Fruit fly (Drosophila melanogaster): Measurements from ENCODE around the gene Gnpnat.
A peak's percentile ranks its signal among the peaks of the same experiment; 100 is the strongest.

Gnpnat gene

DNA sequence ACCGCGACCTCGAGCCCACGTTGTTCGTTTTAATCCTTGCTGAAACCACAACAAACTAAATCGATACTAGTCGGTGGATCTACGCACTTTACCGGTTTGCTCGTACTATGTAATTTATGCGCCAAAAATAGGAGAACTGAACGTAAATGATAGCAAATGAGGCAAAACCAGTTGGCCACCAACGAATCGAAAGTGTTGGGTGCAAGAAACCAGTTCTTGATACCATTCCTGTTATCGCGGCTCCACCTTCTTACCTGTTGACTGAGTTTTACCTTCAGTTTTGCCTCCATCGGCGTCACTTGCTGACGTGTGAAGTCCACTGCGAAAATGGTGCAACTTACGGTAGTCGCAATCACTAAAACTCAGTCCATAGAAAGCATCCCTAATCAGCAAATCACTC, 2.0 kb downstream of the Gnpnat start (continued):
- TF ChIP-seq CG10462 (GFP tag; optimal IDR thresholded peaks at IDR 0.05) (no peak), CG13424 (tag; optimal IDR thresholded peaks at IDR 0.05) (no peak), gfzf (GFP tag; optimal IDR thresholded peaks at IDR 0.05) (no peak), sim (GFP tag; IDR thresholded peaks at IDR 0.05) (no peak)

DNA sequence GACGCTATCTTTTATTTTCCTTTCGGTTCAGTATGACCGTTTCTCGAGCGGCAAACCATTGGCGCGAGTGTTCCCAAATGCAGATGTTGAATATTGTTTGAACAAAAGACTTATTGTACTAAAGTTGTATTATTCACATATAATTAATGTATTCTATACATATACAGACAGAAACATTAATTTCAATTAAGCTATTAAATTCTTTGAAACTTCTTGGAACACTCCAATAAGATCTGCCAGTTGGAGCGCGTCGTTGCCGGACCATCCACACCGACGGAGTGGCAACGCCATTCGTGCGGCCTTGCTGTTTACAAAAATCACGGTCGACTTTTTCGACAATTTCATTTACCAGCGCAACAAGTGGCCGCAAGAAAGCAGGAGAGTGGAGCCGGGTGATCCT, 7.0 kb downstream of the Gnpnat start, which contains the start of the genes Wdr24 and IntS11:
Wdr24 (minus strand) TSS at position 37 of the 400 bp plus-strand sequence.
IntS11 (plus strand) TSS at position 282 of the 400 bp plus-strand sequence.
- TF ChIP-seq zf30C (GFP tag; optimal IDR thresholded peaks at IDR 0.05) (no peak), Lim3 (GFP tag; IDR thresholded peaks at IDR 0.05) (peak; percentile 64), HmgD (GFP tag; optimal IDR thresholded peaks at IDR 0.05) (peak; percentile 32), fd64A (GFP tag; optimal IDR thresholded peaks at IDR 0.05) (no peak), CrebB (tag; optimal IDR thresholded peaks at IDR 0.05) (peak; percentile 79), CG13424 (tag; optimal IDR thresholded peaks at IDR 0.05) (peak; percentile 86), Bgb (GFP tag; IDR thresholded peaks at IDR 0.05; ENCODE audit: partially characterized antibody) (peak; percentile 37; the same call in 1 of the 2 replicates), unc-4 (GFP tag; IDR thresholded peaks at IDR 0.05; ENCODE audit: partially characterized antibody) (peak; percentile 30; the same call in 1 of the 2 replicates), CG7556 (GFP tag; optimal IDR thresholded peaks at IDR 0.05) (peak; percentile 71), ash1 (GFP tag; optimal IDR thresholded peaks at IDR 0.05) (no peak), en (GFP tag; optimal IDR thresholded peaks at IDR 0.05) (no peak), Scr (GFP tag; IDR thresholded peaks at IDR 0.05; ENCODE audit: partially characterized antibody) (peak; percentile 51), Lpt (GFP tag; optimal IDR thresholded peaks at IDR 0.05) (no peak), dmrt11E (tag; optimal IDR thresholded peaks at IDR 0.05) (peak; percentile 43), CG12769 (tag; optimal IDR thresholded peaks at IDR 0.05) (no peak), CG1832 (GFP tag; optimal IDR thresholded peaks at IDR 0.05) (no peak), Tbp (GFP tag; optimal IDR thresholded peaks at IDR 0.05) (no peak), HLH54F (GFP tag; optimal IDR thresholded peaks at IDR 0.05) (peak; percentile 86), CG4404 (GFP tag; IDR thresholded peaks at IDR 0.05) (peak; percentile 90), CG10565 (GFP tag; optimal IDR thresholded peaks at IDR 0.05) (no peak), CG9215 (GFP tag; IDR thresholded peaks at IDR 0.05) (peak; percentile 93), CG1233 (GFP tag; optimal IDR thresholded peaks at IDR 0.05) (peak; percentile 83), CG6272 (GFP tag; IDR thresholded peaks at IDR 0.05) (peak; percentile 88), CG6813 (GFP tag; optimal IDR thresholded peaks at IDR 0.05) (no peak), CG3995 (GFP tag; optimal IDR thresholded peaks at IDR 0.05) (peak; percentile 86), gro (GFP tag; optimal IDR thresholded peaks at IDR 0.05) (peak; percentile 57), CG2202 (tag; optimal IDR thresholded peaks at IDR 0.05) (peak; percentile 11), CG15696 (tag; optimal IDR thresholded peaks at IDR 0.05) (peak; percentile 60), ro (GFP tag; IDR thresholded peaks at IDR 0.05) (peak; percentile 18; the same call in 1 of the 2 replicates), Jarid2 (GFP tag; optimal IDR thresholded peaks at IDR 0.05) (no peak), CG17186 (GFP tag; optimal IDR thresholded peaks at IDR 0.05) (peak; percentile 38), CG15269 (tag; optimal IDR thresholded peaks at IDR 0.05) (peak; percentile 86), tgo (GFP tag; IDR thresholded peaks at IDR 0.05) (peak; percentile 91), br (optimal IDR thresholded peaks at IDR 0.05) (no peak), CG16815 (GFP tag; optimal IDR thresholded peaks at IDR 0.05) (peak; percentile 88), CG18011 (GFP tag; optimal IDR thresholded peaks at IDR 0.05) (peak; percentile 21), CG10959 (GFP tag; IDR thresholded peaks at IDR 0.05) (0 out of 2 replicates have a peak, but pooled peaks have one; percentile 30), CG12299 (tag; optimal IDR thresholded peaks at IDR 0.05) (peak; percentile 64), slou (GFP tag; optimal IDR thresholded peaks at IDR 0.05) (peak; percentile 57), tup (GFP tag; optimal IDR thresholded peaks at IDR 0.05) (peak; percentile 37), Sox100B (GFP tag; optimal IDR thresholded peaks at IDR 0.05) (no peak), CG4617 (GFP tag; optimal IDR thresholded peaks at IDR 0.05; ENCODE audit: borderline replicate concordance) (peak; percentile 91), CG2875 (GFP tag; optimal IDR thresholded peaks at IDR 0.05) (no peak), zen (tag; optimal IDR thresholded peaks at IDR 0.05) (peak; percentile 59), pho (GFP tag; optimal IDR thresholded peaks at IDR 0.05) (peak; percentile 82), Hey (tag; optimal IDR thresholded peaks at IDR 0.05) (no peak)
